Worm (Caenorhabditis elegans) whole organism, L4/young adult: ENCODE results near the gene egg-1.

Experiments
- W03F9.2 ChIP-seq: fragments of 150-350 bp; optimal IDR thresholded peaks from 2 replicates; lab custom pipeline; 2014; ENCODE audit warnings: missing biosample characterization, missing genetic modification characterization
- dao-5 ChIP-seq: sonication (generic microtip); optimal IDR thresholded peaks from 2 replicates; lab custom pipeline; 2016; ENCODE audit warnings: missing genotype, missing genetic modification characterization, moderate library complexity, missing compliant biosample characterization
- him-1 ChIP-seq: sonication (generic microtip); optimal IDR thresholded peaks from 2 replicates; lab custom pipeline; 2016; ENCODE audit warnings: missing genotype, missing genetic modification reagents, missing genetic modification characterization, missing compliant biosample characterization

The egg-1 gene

ce11 chrIII:5719832-5720194 is 8.2 kb upstream of the egg-1 start:
- TF ChIP-seq dao-5 (tag; lab: Kevin White, UChicago) = no peak

DNA sequence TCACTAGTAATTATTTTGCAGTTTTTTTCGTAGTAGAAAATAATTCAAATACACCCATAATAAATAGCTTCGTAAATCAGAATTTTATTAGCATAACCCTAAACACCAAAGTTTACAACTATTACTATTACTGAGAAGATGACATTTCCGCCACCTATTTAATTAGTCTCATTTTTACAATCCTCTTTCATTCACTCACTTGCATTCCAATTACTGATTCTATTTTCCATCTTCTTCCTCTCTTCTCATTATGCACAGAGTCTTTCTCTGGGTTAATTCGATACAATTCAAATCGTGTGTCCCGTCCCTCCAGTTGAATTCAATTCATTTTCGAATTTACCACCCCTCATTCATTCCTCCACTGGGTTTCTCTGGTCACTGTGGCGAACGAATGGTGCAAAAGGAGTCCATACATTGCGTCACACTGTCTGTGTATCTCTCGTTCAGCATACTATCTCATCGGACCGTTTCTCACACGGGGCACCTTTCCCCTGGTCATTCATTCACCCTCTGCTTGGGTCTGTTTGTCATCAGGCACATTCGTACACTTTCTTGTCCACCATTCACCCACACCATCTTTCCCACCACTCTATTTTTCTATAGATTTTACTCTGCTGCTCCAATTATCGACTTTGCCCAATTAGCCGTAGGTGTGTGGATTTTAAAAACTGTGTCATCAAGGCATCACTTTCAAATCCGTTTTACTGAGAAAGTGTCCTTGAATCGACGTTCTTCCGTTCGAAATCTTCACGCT is 7.5 kb upstream of the egg-1 start:
- TF ChIP-seq W03F9.2 (tag; lab: Kevin White, UChicago) = no peak
- TF ChIP-seq dao-5 (tag; lab: Kevin White, UChicago) = no peak
- TF ChIP-seq him-1 (tag; lab: Kevin White, UChicago) = no peak

ce11 chrIII:5721488-5721887 is 6.5 kb upstream of the egg-1 start:
- TF ChIP-seq him-1 (tag; lab: Kevin White, UChicago) (no peak), W03F9.2 (tag; lab: Kevin White, UChicago) (no peak), dao-5 (tag; lab: Kevin White, UChicago) (no peak)

DNA sequence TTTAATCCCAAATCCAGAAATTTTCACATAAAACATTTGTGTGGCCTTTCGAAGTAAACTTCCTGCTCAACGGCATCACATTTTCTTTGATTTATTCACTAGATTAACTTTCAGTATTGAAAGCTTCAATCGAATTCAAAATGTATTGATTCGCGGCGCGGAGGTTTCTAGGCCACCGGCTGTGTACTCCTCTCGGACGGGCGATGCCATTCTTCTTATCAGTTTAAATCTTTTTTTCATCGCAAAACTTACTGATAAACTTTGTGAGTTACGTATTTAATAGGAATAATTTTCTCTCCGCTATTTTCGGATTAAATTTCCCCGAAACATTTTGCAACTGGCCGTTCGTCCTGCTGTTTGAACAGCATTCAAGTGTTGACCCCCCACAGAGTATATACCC is 6.1 kb upstream of the egg-1 start:
- peak; percentile 76 for TF ChIP-seq W03F9.2 (tag; lab: Kevin White, UChicago)
- TF ChIP-seq dao-5 (tag; lab: Kevin White, UChicago) = no peak

ce11 chrIII:5722550-5722949 is 5.4 kb upstream of the egg-1 start, which contains the start of gene wrm-1:
wrm-1 (plus strand) TSS chrIII:5722850.
- TF ChIP-seq dao-5 (tag; lab: Kevin White, UChicago) (no peak), him-1 (tag; lab: Kevin White, UChicago) (no peak), W03F9.2 (tag; lab: Kevin White, UChicago) (no peak)

- TF ChIP-seq dao-5 (tag; lab: Kevin White, UChicago) (no peak), him-1 (tag; lab: Kevin White, UChicago) (no peak), W03F9.2 (tag; lab: Kevin White, UChicago) (no peak)
Measured at ce11 chrIII:5729367-5729766, 1.4 kb downstream of the egg-1 start.

DNA sequence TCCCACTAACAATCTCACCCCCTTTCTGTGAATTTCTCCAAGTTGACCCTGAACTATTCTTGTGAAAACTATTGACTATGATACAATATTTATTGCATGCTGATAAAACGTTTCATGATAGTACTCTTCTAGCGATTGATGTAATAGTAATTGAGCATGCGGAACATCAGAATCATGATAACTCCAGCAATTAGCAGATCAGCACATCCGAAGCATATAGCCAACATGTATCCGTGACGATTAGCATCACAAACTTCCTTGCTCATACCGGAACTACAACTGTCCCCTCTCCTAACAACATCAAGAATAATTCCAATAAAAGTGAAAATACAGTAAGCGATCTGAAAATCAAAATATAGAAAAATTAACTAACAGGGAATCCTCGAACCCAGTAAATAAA is 2.1 kb downstream of the egg-1 start:
- TF ChIP-seq him-1 (tag; lab: Kevin White, UChicago) (no peak), W03F9.2 (tag; lab: Kevin White, UChicago) (no peak), dao-5 (tag; lab: Kevin White, UChicago) (no peak)

ce11 chrIII:5730980-5731636 is 3.1 kb downstream of the egg-1 start, which contains the start of the genes B0244.9 and B0244.7:
B0244.9 (minus strand) TSS chrIII:5731030.
B0244.7 (plus strand) TSS chrIII:5731501.
- no peak for TF ChIP-seq W03F9.2 (tag; lab: Kevin White, UChicago)

- TF ChIP-seq him-1 (tag; lab: Kevin White, UChicago) (no peak), W03F9.2 (tag; lab: Kevin White, UChicago) (no peak), dao-5 (tag; lab: Kevin White, UChicago) (no peak)
Measured at ce11 chrIII:5732925-5733324, 4.9 kb downstream of the egg-1 start, which contains the start of gene B0244.17. B0244.17 (plus strand) TSS chrIII:5733225.

- TF ChIP-seq dao-5 (tag; lab: Kevin White, UChicago) = no peak
- TF ChIP-seq him-1 (tag; lab: Kevin White, UChicago) = no peak
- TF ChIP-seq W03F9.2 (tag; lab: Kevin White, UChicago) = no peak
Measured at ce11 chrIII:5734328-5734727, 6.3 kb downstream of the egg-1 start.

DNA sequence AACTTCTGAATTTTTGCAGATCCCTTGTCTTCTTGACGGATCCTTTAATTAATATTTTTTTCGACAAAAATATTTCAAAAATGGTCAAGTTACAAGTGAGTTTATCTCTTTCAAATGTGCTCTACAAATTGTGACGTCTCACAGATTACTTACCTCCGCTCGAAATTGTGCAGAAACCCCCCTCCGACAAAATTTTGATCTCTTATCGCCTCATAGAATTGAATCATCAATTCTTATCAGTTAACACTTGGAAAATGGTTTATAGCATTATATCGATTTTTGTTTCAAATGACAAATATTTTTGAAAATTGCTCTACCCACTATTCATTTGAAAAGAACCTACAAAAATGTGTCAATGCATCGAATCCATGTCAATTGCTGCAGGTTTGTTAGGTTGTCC is 6.9 kb downstream of the egg-1 start, which contains the start of gene B0244.10:
Gene B0244.10, plus strand, starts transcription at position 254 of the 400 bp plus-strand sequence.
- no peak for TF ChIP-seq dao-5 (tag; lab: Kevin White, UChicago)
- TF ChIP-seq W03F9.2 (tag; lab: Kevin White, UChicago) = no peak

- TF ChIP-seq W03F9.2 (tag; lab: Kevin White, UChicago) = no peak
- no peak for TF ChIP-seq him-1 (tag; lab: Kevin White, UChicago)
- TF ChIP-seq dao-5 (tag; lab: Kevin White, UChicago) = no peak
Measured at ce11 chrIII:5737708-5738107, 9.7 kb downstream of the egg-1 start, which contains the start of gene B0244.6. B0244.6 (plus strand) TSS chrIII:5738008.

DNA sequence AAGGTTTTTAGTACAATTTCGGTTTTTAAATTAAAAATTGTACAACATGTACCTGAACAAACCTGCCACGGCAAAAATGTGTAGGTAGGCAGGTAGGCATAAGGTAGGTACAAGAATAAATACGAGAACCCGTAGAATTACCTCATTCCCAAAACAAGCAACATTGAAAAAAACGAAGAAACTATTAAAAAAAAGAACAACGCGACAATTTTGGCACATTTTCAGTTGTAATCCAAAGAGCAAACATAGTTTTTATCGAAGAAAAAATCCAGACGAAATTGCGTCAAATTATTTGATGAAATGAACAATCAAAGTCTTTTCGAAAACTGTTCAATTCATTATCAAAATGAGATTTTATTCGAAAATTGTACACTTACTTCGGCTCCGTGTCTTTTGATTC is 12.7 kb downstream of the egg-1 start, which contains the start of gene B0244.16:
Gene B0244.16, plus strand, starts transcription at position 301 of the 400 bp plus-strand sequence.
- TF ChIP-seq W03F9.2 (tag; lab: Kevin White, UChicago) (no peak), him-1 (tag; lab: Kevin White, UChicago) (no peak), dao-5 (tag; lab: Kevin White, UChicago) (no peak)

- TF ChIP-seq him-1 (tag; lab: Kevin White, UChicago) (no peak), dao-5 (tag; lab: Kevin White, UChicago) (no peak), W03F9.2 (tag; lab: Kevin White, UChicago) (no peak)
Measured at ce11 chrIII:5743084-5743483, 15.1 kb downstream of the egg-1 start, which contains the start of gene B0244.15. B0244.15 (plus strand) TSS chrIII:5743384.
